Fruit fly (Drosophila melanogaster) whole organism, pupa: ENCODE measurements around the gene CG42713.

Experiments
- CG10348 ChIP-seq: fragments of 200-800 bp; sonication (Bioruptor generic); IDR thresholded peaks from 2 replicates; pipeline ENCODE4 v1.3.6; 2022; ENCODE audit warnings: missing biosample characterization, missing genetic modification characterization
- CG12605 ChIP-seq: fragments of 200-800 bp; sonication (Bioruptor generic); IDR thresholded peaks from 2 replicates; pipeline ENCODE4 v1.3.6; 2022; ENCODE audit warnings: missing biosample characterization, missing genetic modification characterization
- CG13204 ChIP-seq: fragments of 200-800 bp; sonication (Bioruptor generic); optimal IDR thresholded peaks from 2 replicates; lab custom pipeline; 2018; ENCODE audit warnings: missing biosample characterization, mild to moderate bottlenecking, missing genetic modification characterization, moderate library complexity
- CG14655 ChIP-seq: fragments of 200-800 bp; sonication (Bioruptor generic); optimal IDR thresholded peaks from 3 replicates; lab custom pipeline; 2017; ENCODE audit warnings: mild to moderate bottlenecking, missing biosample characterization, missing genetic modification reagents, missing genetic modification characterization
- CG15710 ChIP-seq: fragments of 200-800 bp; sonication (Bioruptor generic); optimal IDR thresholded peaks from 2 replicates; lab custom pipeline; 2018; ENCODE audit warnings: missing biosample characterization, mild to moderate bottlenecking, missing genetic modification characterization, moderate library complexity
- CG17806 ChIP-seq: fragments of 200-800 bp; sonication (Bioruptor generic); optimal IDR thresholded peaks from 2 replicates; lab custom pipeline; 2018; ENCODE audit warnings: missing biosample characterization, mild to moderate bottlenecking, missing genetic modification characterization, moderate library complexity
- CG32121 ChIP-seq: fragments of 200-800 bp; sonication (Bioruptor generic); IDR thresholded peaks from 2 replicates; pipeline ENCODE4 v1.3.6; 2022; ENCODE audit warnings: missing biosample characterization, missing genetic modification characterization
- CG34367 ChIP-seq: fragments of 200-800 bp; sonication (Bioruptor generic); optimal IDR thresholded peaks from 2 replicates; lab custom pipeline; 2018; ENCODE audit warnings: missing biosample characterization, mild to moderate bottlenecking, missing genetic modification characterization
- CG4496 ChIP-seq: fragments of 200-800 bp; sonication (Bioruptor generic); IDR thresholded peaks from 3 replicates; pipeline ENCODE4 v1.3.6; 2022; ENCODE audit warnings: missing biosample characterization, missing genetic modification characterization
- CG8159 ChIP-seq: fragments of 200-800 bp; sonication (Bioruptor generic); optimal IDR thresholded peaks from 3 replicates; lab custom pipeline; 2018; ENCODE audit warnings: missing biosample characterization, mild to moderate bottlenecking, missing genetic modification characterization, moderate library complexity
- CG8301 ChIP-seq: fragments of 200-800 bp; sonication (Bioruptor generic); optimal IDR thresholded peaks from 2 replicates; lab custom pipeline; 2018; ENCODE audit warnings: missing biosample characterization, mild to moderate bottlenecking, missing genetic modification characterization
- CG9948 ChIP-seq: fragments of 200-800 bp; sonication (Bioruptor generic); optimal IDR thresholded peaks from 2 replicates; lab custom pipeline; 2018; ENCODE audit warnings: missing biosample characterization, mild to moderate bottlenecking, missing genetic modification characterization, moderate library complexity
- D1 ChIP-seq: fragments of 200-800 bp; sonication (Bioruptor generic); optimal IDR thresholded peaks from 2 replicates; lab custom pipeline; 2018; ENCODE audit warnings: missing biosample characterization, mild to moderate bottlenecking, missing genetic modification characterization, moderate library complexity
- EcR ChIP-seq: fragments of 200-800 bp; sonication (Bioruptor generic); optimal IDR thresholded peaks from 3 replicates; lab custom pipeline; 2019; ENCODE audit warnings: missing biosample characterization, missing genetic modification characterization, mild to moderate bottlenecking, moderate library complexity, missing genetic modification reagents
- Ets98B ChIP-seq: fragments of 200-800 bp; sonication (Bioruptor generic); IDR thresholded peaks from 2 replicates; pipeline ENCODE4 v1.3.6; 2022; ENCODE audit warnings: missing biosample characterization, missing genetic modification characterization
- Pif1A ChIP-seq: fragments of 200-800 bp; sonication (Bioruptor generic); optimal IDR thresholded peaks from 3 replicates; lab custom pipeline; 2016; ENCODE audit warnings: missing biosample characterization, missing genetic modification characterization
- Pif1B ChIP-seq: fragments of 200-800 bp; sonication (Bioruptor generic); optimal IDR thresholded peaks from 3 replicates; lab custom pipeline; 2016; ENCODE audit warnings: missing biosample characterization, missing genetic modification characterization
- Snoo ChIP-seq: fragments of 200-800 bp; sonication (Bioruptor generic); optimal IDR thresholded peaks from 3 replicates; lab custom pipeline; 2017; ENCODE audit warnings: missing biosample characterization, mild to moderate bottlenecking, missing genetic modification characterization, inconsistent platforms
- fd96Ca ChIP-seq: fragments of 200-800 bp; sonication (Bioruptor generic); IDR thresholded peaks from 3 replicates; pipeline ENCODE4 v1.3.6; 2022; ENCODE audit warnings: missing biosample characterization, missing genetic modification characterization
- gl ChIP-seq: fragments of 200-800 bp; sonication (Bioruptor generic); optimal IDR thresholded peaks from 2 replicates; lab custom pipeline; 2018; ENCODE audit warnings: missing biosample characterization, mild to moderate bottlenecking, missing genetic modification characterization
- rn ChIP-seq: fragments of 200-800 bp; sonication (Bioruptor generic); IDR thresholded peaks from 2 replicates; pipeline ENCODE4 v1.3.6; 2022; ENCODE audit warnings: missing biosample characterization, missing genetic modification characterization

The CG42713 gene

dm6 chr2L:8923405-8923804 is 32.2 kb downstream of the CG42713 start:
- TF ChIP-seq CG8301 (tag; lab: Kevin White, UChicago), result peak; percentile 60
- peak; percentile 50; the same call in 2 of the 3 replicates for TF ChIP-seq CG4496 (GFP tag; lab: Robert Waterston, UW)
- no peak for TF ChIP-seq rn (GFP tag; lab: Robert Waterston, UW)

DNA sequence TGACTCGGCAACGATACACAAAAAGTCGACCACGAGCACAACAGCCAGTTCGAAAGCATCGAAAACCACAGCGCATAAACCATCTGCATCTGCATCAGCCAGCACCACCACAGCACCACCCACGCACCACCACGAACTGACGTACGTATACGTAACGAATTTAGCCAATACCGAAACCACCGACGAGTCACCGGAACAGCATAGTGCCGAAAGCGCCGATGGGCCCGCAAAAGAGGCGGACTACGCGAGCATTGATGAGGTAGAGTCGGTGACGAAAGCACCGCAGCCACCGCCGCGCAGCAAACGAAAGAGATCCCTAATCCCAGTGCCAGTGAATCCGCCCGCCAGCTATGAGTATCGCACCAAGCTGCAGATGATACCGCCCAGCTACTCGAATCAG is 39.9 kb downstream of the CG42713 start:
- TF ChIP-seq CG34367 (tag; lab: Kevin White, UChicago), result no peak
- no peak for TF ChIP-seq CG8301 (tag; lab: Kevin White, UChicago)
- no peak for TF ChIP-seq CG10348 (GFP tag; lab: Robert Waterston, UW)
- no peak for TF ChIP-seq D1 (tag; lab: Kevin White, UChicago)
- no peak for TF ChIP-seq CG17806 (tag; lab: Kevin White, UChicago)
- TF ChIP-seq CG14655 (GFP tag; lab: Kevin White, UChicago), result no peak
- TF ChIP-seq Pif1B (GFP tag; lab: Kevin White, UChicago), result no peak
- TF ChIP-seq Snoo (tag; lab: Kevin White, UChicago), result no peak
- TF ChIP-seq gl (tag; lab: Kevin White, UChicago), result no peak
- TF ChIP-seq CG15710 (tag; lab: Kevin White, UChicago), result no peak
- TF ChIP-seq EcR (GFP tag; lab: Kevin White, UChicago), result no peak
- no peak for TF ChIP-seq CG12605
- TF ChIP-seq CG32121 (GFP tag; lab: Robert Waterston, UW), result no peak
- no peak for TF ChIP-seq CG9948 (tag; lab: Kevin White, UChicago)
- no peak for TF ChIP-seq CG4496 (GFP tag; lab: Robert Waterston, UW)
- no peak for TF ChIP-seq CG13204 (GFP tag; lab: Kevin White, UChicago)
- TF ChIP-seq, all 21 proteins: peak for 0

- no peak for TF ChIP-seq EcR (GFP tag; lab: Kevin White, UChicago)
Measured at dm6 chr2L:8933710-8934242, 42.5 kb downstream of the CG42713 start, which contains the start of gene Tsp29Fa. Gene Tsp29Fa, plus strand, starts transcription at chr2L:8933962.

DNA sequence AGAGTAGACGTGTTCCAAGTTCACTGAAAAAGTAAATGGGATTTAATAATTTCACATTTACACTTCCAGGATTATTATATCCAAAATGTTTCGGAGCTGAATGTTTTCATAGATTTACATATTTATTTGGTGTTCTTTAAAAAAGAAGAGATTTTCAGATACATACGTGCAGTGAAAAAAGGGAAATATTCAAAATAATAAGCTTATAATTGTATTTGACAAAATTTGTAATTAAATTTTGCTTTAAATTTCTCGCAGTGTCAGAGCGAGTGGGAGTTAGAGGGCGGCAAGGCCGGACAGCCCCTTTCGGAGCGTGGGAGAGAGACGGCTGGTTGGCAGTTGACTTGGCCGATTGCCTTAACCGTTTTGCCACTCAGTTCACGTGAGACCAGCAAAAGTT is 45.8 kb downstream of the CG42713 start, which contains the start of gene Tsp29Fb:
Gene Tsp29Fb (plus strand): TSS at position 388 of the 400 bp plus-strand sequence.
- no peak for TF ChIP-seq CG32121 (GFP tag; lab: Robert Waterston, UW)
- peak; percentile 18 for TF ChIP-seq Pif1B (GFP tag; lab: Kevin White, UChicago)
- TF ChIP-seq CG13204 (GFP tag; lab: Kevin White, UChicago), result no peak
- TF ChIP-seq CG8301 (tag; lab: Kevin White, UChicago), result no peak
- no peak for TF ChIP-seq CG17806 (tag; lab: Kevin White, UChicago)
- TF ChIP-seq CG12605, result no peak
- TF ChIP-seq rn (GFP tag; lab: Robert Waterston, UW), result no peak
- no peak for TF ChIP-seq D1 (tag; lab: Kevin White, UChicago)
- TF ChIP-seq CG15710 (tag; lab: Kevin White, UChicago), result no peak
- TF ChIP-seq EcR (GFP tag; lab: Kevin White, UChicago), result no peak
- TF ChIP-seq CG34367 (tag; lab: Kevin White, UChicago), result no peak
- peak; percentile 59 for TF ChIP-seq CG8159
- TF ChIP-seq fd96Ca (GFP tag; lab: Robert Waterston, UW), result no peak
- TF ChIP-seq gl (tag; lab: Kevin White, UChicago), result no peak
- TF ChIP-seq Pif1A (GFP tag; lab: Kevin White, UChicago), result peak; percentile 48
- peak; percentile 62 for TF ChIP-seq Snoo (tag; lab: Kevin White, UChicago)
- TF ChIP-seq CG4496 (GFP tag; lab: Robert Waterston, UW), result 0 out of 3 replicates have a peak, but pooled peaks have one; percentile 31
- TF ChIP-seq CG10348 (GFP tag; lab: Robert Waterston, UW), result no peak
- TF ChIP-seq CG9948 (tag; lab: Kevin White, UChicago), result no peak
- no peak for TF ChIP-seq CG14655 (GFP tag; lab: Kevin White, UChicago)
- peak; percentile 36 for TF ChIP-seq Ets98B (GFP tag; lab: Robert Waterston, UW)
- TF ChIP-seq, all 21 proteins: peak for 6

- no peak for TF ChIP-seq rn (GFP tag; lab: Robert Waterston, UW)
- TF ChIP-seq CG8301 (tag; lab: Kevin White, UChicago), result no peak
- TF ChIP-seq Ets98B (GFP tag; lab: Robert Waterston, UW), result no peak
- no peak for TF ChIP-seq CG4496 (GFP tag; lab: Robert Waterston, UW)
- no peak for TF ChIP-seq CG15710 (tag; lab: Kevin White, UChicago)
- TF ChIP-seq CG14655 (GFP tag; lab: Kevin White, UChicago), result no peak
- no peak for TF ChIP-seq Snoo (tag; lab: Kevin White, UChicago)
- TF ChIP-seq CG9948 (tag; lab: Kevin White, UChicago), result no peak
- no peak for TF ChIP-seq CG13204 (GFP tag; lab: Kevin White, UChicago)
- no peak for TF ChIP-seq D1 (tag; lab: Kevin White, UChicago)
Measured at dm6 chr2L:8937837-8938413, 46.7 kb downstream of the CG42713 start.

DNA sequence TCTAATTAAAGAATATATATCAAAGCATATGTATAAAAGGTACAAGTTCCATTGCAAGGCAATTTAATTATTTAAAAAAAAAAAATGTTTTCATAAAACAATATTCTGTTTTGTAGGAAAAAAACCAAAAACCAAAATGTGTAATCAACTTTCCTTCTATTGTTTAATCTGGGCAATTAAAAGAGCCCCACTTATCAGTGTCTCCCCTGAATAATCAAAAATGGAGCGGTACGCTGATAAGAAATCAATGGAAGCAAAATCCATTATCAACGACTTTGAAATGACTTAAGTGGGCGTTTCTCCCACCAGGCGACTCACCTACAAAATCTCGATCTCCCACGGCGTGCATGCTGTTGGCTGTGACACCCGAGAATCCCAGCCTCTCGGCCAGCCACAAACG is 49.4 kb downstream of the CG42713 start:
- TF ChIP-seq CG14655 (GFP tag; lab: Kevin White, UChicago) (no peak), CG9948 (tag; lab: Kevin White, UChicago) (no peak), EcR (GFP tag; lab: Kevin White, UChicago) (no peak), CG15710 (tag; lab: Kevin White, UChicago) (no peak), CG34367 (tag; lab: Kevin White, UChicago) (no peak), CG12605 (no peak), CG13204 (GFP tag; lab: Kevin White, UChicago) (no peak), CG10348 (GFP tag; lab: Robert Waterston, UW) (no peak), Pif1A (GFP tag; lab: Kevin White, UChicago) (no peak), rn (GFP tag; lab: Robert Waterston, UW) (no peak), CG8159 (no peak)
